Fruit fly (Drosophila melanogaster): ENCODE data around the gene Alg1.

dm6 chr3R:17809014-17809413 is 1.9 kb downstream of the Alg1 start, which contains the start of gene Odj:
- TF ChIP-seq h (optimal IDR thresholded peaks at IDR 0.05) (no peak), psq (optimal IDR thresholded peaks at IDR 0.05) (no peak), Sin3A (optimal IDR thresholded peaks at IDR 0.05) (no peak), Myc (optimal IDR thresholded peaks at IDR 0.05) (no peak), insv (optimal IDR thresholded peaks at IDR 0.05) (no peak), ttk (optimal IDR thresholded peaks at IDR 0.05) (no peak)
